ENCODE assay signal across 1 worm cellular context in genomic region chrV:11012419-11012818, ce11.
TF ChIP-seq lines count a peak whose summit lies in the region.

Gene C13G3.1, minus strand, starts transcription at chrV:11012465.

TF ChIP-seq in whole organism, L1 larva, 84 proteins besides CTCF, POLR2A, EP300 and RAD21 (continued from another document):
- TF ChIP-seq elt-3 (tag; optimal IDR thresholded peaks at IDR 0.05; lab: Kevin White, UChicago) (no peak), nhr-12 (tag; optimal IDR thresholded peaks at IDR 0.05; lab: Kevin White, UChicago) (no peak), tbx-2 (tag; optimal IDR thresholded peaks at IDR 0.05; lab: Kevin White, UChicago) (no peak), ztf-11 (tag; optimal IDR thresholded peaks at IDR 0.05; lab: Kevin White, UChicago) (no peak), nhr-71 (tag; optimal IDR thresholded peaks at IDR 0.05; lab: Kevin White, UChicago) (peak; percentile 35), unc-98 (GFP tag; IDR thresholded peaks at IDR 0.05; lab: Robert Waterston, UW) (no peak), lin-35 (GFP tag; optimal IDR thresholded peaks at IDR 0.05; lab: Kevin White, UChicago) (no peak)
